Fruit fly (Drosophila melanogaster) whole organism, embryonic: ENCODE data around the gene CG42399.

Source experiments
- CG10147 ChIP-seq: fragments of 200-800 bp; sonication (Bioruptor generic); optimal IDR thresholded peaks from 2 replicates; lab custom pipeline; 2019; ENCODE audit warnings: missing biosample characterization, mild to moderate bottlenecking, missing genetic modification characterization, moderate library complexity
- CG10366 ChIP-seq: fragments of 200-800 bp; sonication (Bioruptor generic); IDR thresholded peaks from 2 replicates; pipeline ENCODE4 v1.3.6; 2022; ENCODE audit warnings: missing biosample characterization, missing genetic modification characterization
- CG10431 ChIP-seq: fragments of 200-800 bp; sonication (Bioruptor generic); optimal IDR thresholded peaks from 3 replicates; lab custom pipeline; 2018; ENCODE audit warnings: missing biosample characterization, mild to moderate bottlenecking, missing genetic modification characterization
- CG11695 ChIP-seq: fragments of 200-800 bp; sonication (Bioruptor generic); IDR thresholded peaks from 3 replicates; pipeline ENCODE4 v1.3.6; 2022; ENCODE audit warnings: missing biosample characterization, missing genetic modification characterization
- CG12071 ChIP-seq: fragments of 200-800 bp; sonication (Bioruptor generic); optimal IDR thresholded peaks from 3 replicates; lab custom pipeline; 2018; ENCODE audit warnings: missing biosample characterization, mild to moderate bottlenecking, missing genetic modification characterization
- CG15696 ChIP-seq: fragments of 200-800 bp; sonication (Bioruptor generic); optimal IDR thresholded peaks from 2 replicates; lab custom pipeline; 2019; ENCODE audit warnings: missing biosample characterization, mild to moderate bottlenecking, missing genetic modification characterization, moderate library complexity
- CG17186 ChIP-seq: fragments of 200-800 bp; sonication (Bioruptor generic); optimal IDR thresholded peaks from 3 replicates; lab custom pipeline; 2017; ENCODE audit warnings: missing biosample characterization, missing genetic modification reagents, missing genetic modification characterization
- CG31224 ChIP-seq: fragments of 200-800 bp; sonication (Bioruptor generic); IDR thresholded peaks from 2 replicates; pipeline ENCODE4 v1.3.6; 2022; ENCODE audit warnings: missing biosample characterization, missing genetic modification characterization
- CG3407 ChIP-seq: fragments of 200-800 bp; sonication (Bioruptor generic); optimal IDR thresholded peaks from 2 replicates; lab custom pipeline; 2018; ENCODE audit warnings: missing biosample characterization, mild to moderate bottlenecking, missing genetic modification characterization
- CG43689 ChIP-seq: fragments of 200-800 bp; sonication (Bioruptor generic); IDR thresholded peaks from 2 replicates; pipeline ENCODE4 v1.3.6; 2022; ENCODE audit warnings: missing biosample characterization, missing genetic modification characterization
- CG4404 ChIP-seq: fragments of 200-800 bp; sonication (Bioruptor generic); IDR thresholded peaks from 2 replicates; pipeline ENCODE4 v1.3.6; 2022; ENCODE audit warnings: missing biosample characterization, missing genetic modification characterization
- CG4820 ChIP-seq: fragments of 200-800 bp; sonication (Bioruptor generic); optimal IDR thresholded peaks from 3 replicates; lab custom pipeline; 2016; ENCODE audit warnings: missing biosample characterization, missing genetic modification characterization
- CG7786 ChIP-seq: fragments of 200-800 bp; sonication (Bioruptor generic); optimal IDR thresholded peaks from 2 replicates; lab custom pipeline; 2016; ENCODE audit warnings: missing biosample characterization, missing genetic modification characterization
- CG7987 ChIP-seq: fragments of 200-800 bp; sonication (Bioruptor generic); optimal IDR thresholded peaks from 2 replicates; lab custom pipeline; 2018; ENCODE audit warnings: missing biosample characterization, mild to moderate bottlenecking, missing genetic modification characterization, moderate library complexity
- CG8089 ChIP-seq: fragments of 200-800 bp; sonication (Bioruptor generic); optimal IDR thresholded peaks from 3 replicates; lab custom pipeline; 2016; ENCODE audit warnings: missing biosample characterization, missing genetic modification characterization
- CG9797 ChIP-seq: fragments of 200-800 bp; sonication (Bioruptor generic); optimal IDR thresholded peaks from 3 replicates; lab custom pipeline; 2018; ENCODE audit warnings: missing biosample characterization, mild to moderate bottlenecking, missing genetic modification characterization
- CG9876 ChIP-seq: fragments of 200-800 bp; sonication (Bioruptor generic); optimal IDR thresholded peaks from 2 replicates; lab custom pipeline; 2016; ENCODE audit warnings: missing biosample characterization, missing genetic modification characterization
- Dad ChIP-seq: fragments of 200-800 bp; sonication (Bioruptor generic); optimal IDR thresholded peaks from 3 replicates; lab custom pipeline; 2016; ENCODE audit warnings: missing biosample characterization, missing genetic modification characterization
- Dfd ChIP-seq, 2 experiments: fragments of >200 bp; optimal IDR thresholded peaks; 2 replicates each; lab custom pipeline; 2017; ENCODE audit warnings: missing biosample characterization in 2 of 2, missing genetic modification characterization in 2 of 2
- Eip74EF ChIP-seq, 2 experiments: fragments of 200-800 bp in 1 of 2; fragments of >200 bp in 1 of 2; sonication (Bioruptor generic) in 1 of 2; optimal IDR thresholded peaks; 2 replicates each; lab custom pipeline; 2017 to 2019; ENCODE audit warnings: missing biosample characterization in 2 of 2, missing genetic modification characterization in 2 of 2, mild to moderate bottlenecking in 1 of 2, moderate library complexity in 1 of 2
- Ets65A ChIP-seq: fragments of 200-800 bp; sonication (Bioruptor generic); peaks from one replicate; lab custom pipeline; 2016; ENCODE audit warnings: missing biosample characterization, missing genetic modification characterization
- Fer2 ChIP-seq: fragments of 200-800 bp; sonication (Bioruptor generic); optimal IDR thresholded peaks from 2 replicates; lab custom pipeline; 2018; ENCODE audit warnings: missing biosample characterization, mild to moderate bottlenecking, missing genetic modification characterization, moderate library complexity
- Gug ChIP-seq: fragments of 200-800 bp; sonication (Bioruptor generic); IDR thresholded peaks from 4 replicates; pipeline ENCODE4 v1.3.6; 2022; ENCODE audit warnings: missing biosample characterization, missing genetic modification characterization
- HLH3B ChIP-seq: fragments of 200-800 bp; sonication (Bioruptor generic); IDR thresholded peaks from 2 replicates; pipeline ENCODE4 v1.3.6; 2022; ENCODE audit warnings: missing biosample characterization, missing genetic modification characterization
- Hr39 ChIP-seq: fragments of >200 bp; optimal IDR thresholded peaks from 2 replicates; lab custom pipeline; 2017
- MESR4 ChIP-seq: fragments of 200-800 bp; sonication (Bioruptor generic); optimal IDR thresholded peaks from 2 replicates; lab custom pipeline; 2018; ENCODE audit warnings: missing biosample characterization, mild to moderate bottlenecking, missing genetic modification characterization, moderate library complexity
- MTF-1 ChIP-seq: fragments of 200-800 bp; sonication (Bioruptor generic); optimal IDR thresholded peaks from 2 replicates; lab custom pipeline; 2018; ENCODE audit warnings: missing biosample characterization, mild to moderate bottlenecking, missing genetic modification characterization, borderline replicate concordance
- Med ChIP-seq: fragments of 200-800 bp; sonication (Bioruptor generic); peaks from one replicate; lab custom pipeline; 2016; ENCODE audit warnings: missing biosample characterization, missing genetic modification characterization, mild to moderate bottlenecking, inconsistent platforms, moderate library complexity
- NC2α ChIP-seq: fragments of 200-800 bp; sonication (Bioruptor generic); optimal IDR thresholded peaks from 2 replicates; lab custom pipeline; 2016; ENCODE audit warnings: missing biosample characterization, missing genetic modification characterization
- NfI ChIP-seq: fragments of 200-800 bp; sonication (Bioruptor generic); optimal IDR thresholded peaks from 3 replicates; lab custom pipeline; 2018; ENCODE audit warnings: missing biosample characterization, mild to moderate bottlenecking, missing genetic modification characterization, moderate library complexity
- Sin3A ChIP-seq: fragments of >200 bp; optimal IDR thresholded peaks from 2 replicates; lab custom pipeline; 2018
- Trl ChIP-seq, 3 experiments: fragments of >200 bp in 2 of 3; fragments of 200-800 bp in 1 of 3; sonication (Bioruptor generic) in 1 of 3; optimal IDR thresholded peaks; 2 replicates in 1 of 3; 3 replicates in 2 of 3; lab custom pipeline; 2016 to 2017; ENCODE audit warnings: missing biosample characterization in 1 of 3, missing genetic modification characterization in 1 of 3
- al ChIP-seq: fragments of 200-800 bp; sonication (Bioruptor generic); IDR thresholded peaks from 2 replicates; pipeline ENCODE4 v1.3.6; 2022; ENCODE audit warnings: missing biosample characterization, missing genetic modification characterization
- amos ChIP-seq: fragments of 200-800 bp; sonication (Bioruptor generic); IDR thresholded peaks from 2 replicates; pipeline ENCODE4 v1.3.6; 2022; ENCODE audit warnings: missing biosample characterization, missing genetic modification characterization; ENCODE audit not compliant: partially characterized antibody
- ase ChIP-seq: fragments of 200-800 bp; sonication (Bioruptor generic); IDR thresholded peaks from 3 replicates; pipeline ENCODE4 v1.3.6; 2022; ENCODE audit warnings: missing biosample characterization, missing genetic modification characterization
- bsh ChIP-seq, 2 experiments: fragments of 200-800 bp; sonication (Bioruptor generic); optimal IDR thresholded peaks; 2 replicates each; lab custom pipeline; 2017 to 2018; ENCODE audit warnings: mild to moderate bottlenecking in 2 of 2, missing biosample characterization in 2 of 2, missing genetic modification characterization in 2 of 2, moderate library complexity in 1 of 2
- cg ChIP-seq: fragments of 200-800 bp; sonication (Bioruptor generic); optimal IDR thresholded peaks from 3 replicates; lab custom pipeline; 2019; ENCODE audit warnings: missing biosample characterization, mild to moderate bottlenecking, missing genetic modification characterization, moderate library complexity
- chinmo ChIP-seq: fragments of 200-800 bp; sonication (Bioruptor generic); IDR thresholded peaks from 4 replicates; pipeline ENCODE4 v1.3.6; 2022; ENCODE audit warnings: missing biosample characterization, missing genetic modification characterization; ENCODE audit not compliant: partially characterized antibody
- croc ChIP-seq: fragments of 200-800 bp; sonication (Bioruptor generic); conservative IDR thresholded peaks from 3 replicates; pipeline ENCODE4 v1.3.6; 2022; ENCODE audit warnings: missing biosample characterization, missing genetic modification characterization
- dimm ChIP-seq: fragments of 200-800 bp; sonication (Bioruptor generic); IDR thresholded peaks from 2 replicates; pipeline ENCODE4 v1.3.6; 2022; ENCODE audit warnings: missing biosample characterization, missing genetic modification characterization
- fru ChIP-seq: fragments of >200 bp; optimal IDR thresholded peaks from 2 replicates; lab custom pipeline; 2017
- gcm ChIP-seq: fragments of 200-800 bp; sonication (Bioruptor generic); optimal IDR thresholded peaks from 2 replicates; lab custom pipeline; 2019; ENCODE audit warnings: missing biosample characterization, mild to moderate bottlenecking, missing genetic modification characterization, moderate library complexity
- maf-S ChIP-seq: fragments of 200-800 bp; sonication (Bioruptor generic); optimal IDR thresholded peaks from 2 replicates; lab custom pipeline; 2016; ENCODE audit warnings: missing biosample characterization, missing genetic modification characterization
- psq ChIP-seq: fragments of 200-800 bp; sonication (Bioruptor generic); optimal IDR thresholded peaks from 2 replicates; lab custom pipeline; 2017; ENCODE audit warnings: missing biosample characterization, missing genetic modification characterization
- repo ChIP-seq: fragments of 200-800 bp; sonication (Bioruptor generic); optimal IDR thresholded peaks from 2 replicates; lab custom pipeline; 2016; ENCODE audit warnings: missing biosample characterization, missing genetic modification characterization
- row ChIP-seq: fragments of 200-800 bp; sonication (Bioruptor generic); IDR thresholded peaks from 3 replicates; pipeline ENCODE4 v1.3.6; 2022; ENCODE audit warnings: missing biosample characterization, missing genetic modification characterization
- schlank ChIP-seq: fragments of 200-800 bp; sonication (Bioruptor generic); optimal IDR thresholded peaks from 2 replicates; lab custom pipeline; 2018; ENCODE audit warnings: missing biosample characterization, mild to moderate bottlenecking, missing genetic modification characterization
- slou ChIP-seq: fragments of 200-800 bp; sonication (Bioruptor generic); optimal IDR thresholded peaks from 3 replicates; lab custom pipeline; 2016; ENCODE audit warnings: missing biosample characterization, missing genetic modification characterization
- usp ChIP-seq: fragments of >200 bp; optimal IDR thresholded peaks from 2 replicates; lab custom pipeline; 2017; ENCODE audit warnings: missing biosample characterization, missing genetic modification characterization
- vfl ChIP-seq: fragments of 200-800 bp; sonication (Bioruptor generic); optimal IDR thresholded peaks from 2 replicates; lab custom pipeline; 2016; ENCODE audit warnings: missing biosample characterization, missing genetic modification characterization
- vvl ChIP-seq: fragments of 200-800 bp; sonication (Bioruptor generic); IDR thresholded peaks from 2 replicates; pipeline ENCODE4 v1.3.6; 2022; ENCODE audit warnings: missing biosample characterization, missing genetic modification characterization

The CG42399 gene

DNA sequence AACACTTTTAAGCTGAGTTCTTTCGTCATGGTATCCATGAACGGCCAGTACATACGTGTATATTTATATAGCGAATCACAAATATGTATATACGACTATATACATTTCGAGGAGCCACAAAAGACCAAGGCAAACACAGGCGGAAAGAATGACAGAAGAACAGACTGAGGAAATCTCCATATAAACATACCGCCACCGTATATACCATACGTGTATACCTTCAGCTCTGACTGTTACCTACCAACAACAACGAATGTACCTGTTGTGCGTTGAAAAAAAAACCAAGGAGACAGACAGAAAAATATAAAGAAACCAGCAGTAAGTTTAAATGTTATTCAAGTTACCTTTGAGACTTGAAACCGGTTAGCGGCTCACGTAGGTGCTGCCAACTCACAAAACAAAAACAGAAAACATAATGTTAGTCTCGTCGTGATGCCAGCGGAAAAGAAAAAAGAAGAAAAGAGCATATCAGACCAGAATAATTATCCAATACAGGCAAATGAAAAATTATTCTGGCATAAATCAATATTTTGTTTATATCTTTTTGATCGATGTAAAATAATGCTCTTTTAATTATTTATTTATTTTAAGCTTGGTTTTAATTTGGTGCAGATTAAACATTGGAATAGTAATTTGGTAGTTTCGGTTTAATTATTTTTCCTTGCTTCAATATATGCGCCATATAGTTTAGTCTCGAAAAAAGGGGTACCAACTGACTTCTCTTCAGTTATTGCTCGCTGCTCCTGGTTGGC is 18.6 kb upstream of the CG42399 start (continued):
- TF ChIP-seq psq (GFP tag; lab: Kevin White, UChicago) (no peak), CG4404 (no peak), schlank (tag; lab: Kevin White, UChicago) (no peak), usp (GFP tag; lab: Kevin White, UChicago) (no peak), CG9797 (GFP tag; lab: Kevin White, UChicago) (no peak), MESR4 (no peak), chinmo (GFP tag; lab: Robert Waterston, UW) (peak; percentile 81; the same call in 1 of the 4 replicates), bsh (GFP tag; optimal IDR thresholded peaks at IDR 0.05; lab: Kevin White, UChicago) (peak in 1 of 2 experiments; percentile 21), dimm (GFP tag; lab: Robert Waterston, UW) (no peak), Med (peak; percentile 73), CG10366 (GFP tag; lab: Robert Waterston, UW) (no peak), slou (GFP tag; lab: Kevin White, UChicago) (no peak), CG12071 (peak; percentile 0), CG11695 (no peak), CG17186 (GFP tag; lab: Kevin White, UChicago) (no peak), Dfd (GFP tag; optimal IDR thresholded peaks at IDR 0.05; lab: Kevin White, UChicago) (no peak), CG7786 (GFP tag; lab: Kevin White, UChicago) (no peak), cg (peak; percentile 22), croc (GFP tag; lab: Robert Waterston, UW) (no peak), CG9876 (GFP tag; lab: Kevin White, UChicago) (no peak), CG43689 (GFP tag; lab: Robert Waterston, UW) (no peak), CG3407 (no peak), CG4820 (GFP tag; lab: Kevin White, UChicago) (no peak), ase (no peak), row (no peak), Sin3A (lab: Kevin White, UChicago) (no peak), Eip74EF (GFP tag; optimal IDR thresholded peaks at IDR 0.05; lab: Kevin White, UChicago) (peak in 1 of 2 experiments; percentile 15), CG10431 (GFP tag; lab: Kevin White, UChicago) (no peak), CG15696 (peak; percentile 24), Trl (optimal IDR thresholded peaks at IDR 0.05; lab: Kevin White, UChicago) (no peak), Trl (GFP tag; optimal IDR thresholded peaks at IDR 0.05; lab: Kevin White, UChicago) (no peak), HLH3B (GFP tag; lab: Robert Waterston, UW) (no peak), CG7987 (GFP tag; lab: Kevin White, UChicago) (peak; percentile 38), Dad (GFP tag; lab: Kevin White, UChicago) (no peak), Ets65A (GFP tag; lab: Kevin White, UChicago) (no peak), CG8089 (GFP tag; lab: Kevin White, UChicago) (no peak), vfl (GFP tag; lab: Kevin White, UChicago) (no peak), Hr39 (no peak), vvl (no peak; the same call in 1 of the 2 replicates), CG31224 (GFP tag; lab: Robert Waterston, UW) (no peak), NfI (no peak), NC2α (GFP tag; lab: Kevin White, UChicago) (no peak), maf-S (GFP tag; lab: Kevin White, UChicago) (no peak), repo (GFP tag; lab: Kevin White, UChicago) (no peak), CG10147 (GFP tag; lab: Kevin White, UChicago) (no peak), fru (lab: Kevin White, UChicago) (no peak), gcm (no peak), Gug (GFP tag; lab: Robert Waterston, UW) (no peak), Fer2 (no peak), amos (GFP tag; lab: Robert Waterston, UW) (no peak), al (GFP tag; lab: Robert Waterston, UW) (no peak), MTF-1 (GFP tag; lab: Kevin White, UChicago) (no peak)
